Fruit fly (Drosophila melanogaster): ENCODE results near the gene CG12213.
A peak's percentile ranks its signal among the peaks of the same experiment; 100 is the strongest.

The CG12213 gene

DNA sequence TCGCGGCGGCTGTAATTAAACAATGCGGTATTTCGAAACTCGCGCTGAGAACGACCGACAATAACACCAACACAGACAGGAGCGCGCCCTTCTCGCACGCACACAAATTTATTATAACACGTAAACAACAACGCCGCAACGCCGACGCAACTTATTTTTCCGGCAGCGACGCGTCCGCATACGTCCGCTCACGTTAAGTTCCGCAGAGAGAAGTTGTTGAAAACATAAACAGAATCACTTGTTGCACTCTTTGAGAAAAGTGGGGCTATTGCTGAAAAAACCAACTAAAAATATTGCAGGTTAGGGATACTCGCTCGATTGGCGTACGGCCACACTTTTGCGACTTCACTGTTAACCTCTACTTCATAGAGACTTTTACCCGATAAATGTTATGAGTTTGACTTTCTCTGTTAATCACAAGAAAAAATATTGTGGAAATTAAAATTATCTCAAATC is 18.6 kb downstream of the CG12213 start, which contains the start of gene Cad87A (continued):
- no peak for TF ChIP-seq fd3F (GFP tag; optimal IDR thresholded peaks at IDR 0.05)
- no peak for TF ChIP-seq odd (GFP tag; optimal IDR thresholded peaks at IDR 0.05)
- no peak for TF ChIP-seq TFAM (GFP tag; optimal IDR thresholded peaks at IDR 0.05)
- TF ChIP-seq CG16863 (GFP tag; optimal IDR thresholded peaks at IDR 0.05), result no peak
- TF ChIP-seq pfk (GFP tag; optimal IDR thresholded peaks at IDR 0.05), result peak; percentile 43
- no peak for TF ChIP-seq CG8944 (GFP tag; optimal IDR thresholded peaks at IDR 0.05)
- no peak for TF ChIP-seq D19B (GFP tag; optimal IDR thresholded peaks at IDR 0.05)
- no peak for TF ChIP-seq jing (GFP tag; optimal IDR thresholded peaks at IDR 0.05)
- no peak for TF ChIP-seq zfh2 (GFP tag; optimal IDR thresholded peaks at IDR 0.05)
- TF ChIP-seq CG16813 (GFP tag; IDR thresholded peaks at IDR 0.05; ENCODE audit: partially characterized antibody), result no peak
- TF ChIP-seq CG8089 (GFP tag; optimal IDR thresholded peaks at IDR 0.05), result no peak
- no peak for TF ChIP-seq vvl (GFP tag; IDR thresholded peaks at IDR 0.05)
- no peak for TF ChIP-seq emc (GFP tag; optimal IDR thresholded peaks at IDR 0.05)
- TF ChIP-seq Spps (tag; optimal IDR thresholded peaks at IDR 0.05), result no peak
- TF ChIP-seq CG6765 (GFP tag; optimal IDR thresholded peaks at IDR 0.05), result no peak
- no peak for TF ChIP-seq wor (GFP tag; IDR thresholded peaks at IDR 0.05)
- TF ChIP-seq CoRest (tag; optimal IDR thresholded peaks at IDR 0.05), result no peak
- no peak for TF ChIP-seq D (optimal IDR thresholded peaks at IDR 0.05)
- TF ChIP-seq D (GFP tag; optimal IDR thresholded peaks at IDR 0.05), result no peak
- peak; percentile 97 for TF ChIP-seq kah (GFP tag; optimal IDR thresholded peaks at IDR 0.05)
- no peak for TF ChIP-seq pho (GFP tag; optimal IDR thresholded peaks at IDR 0.05)
- TF ChIP-seq lbe (GFP tag; optimal IDR thresholded peaks at IDR 0.05), result no peak
- peak; percentile 28 for TF ChIP-seq CG2712 (tag; optimal IDR thresholded peaks at IDR 0.05)
- TF ChIP-seq Atf-2 (GFP tag; optimal IDR thresholded peaks at IDR 0.05), result no peak
- no peak for TF ChIP-seq CG7786 (GFP tag; optimal IDR thresholded peaks at IDR 0.05)
- no peak for TF ChIP-seq so (GFP tag; IDR thresholded peaks at IDR 0.05)
- peak; percentile 92 for TF ChIP-seq abd-A (tag; optimal IDR thresholded peaks at IDR 0.05)
- no peak for TF ChIP-seq Aef1 (GFP tag; IDR thresholded peaks at IDR 0.05)
- TF ChIP-seq yki (optimal IDR thresholded peaks at IDR 0.05), result no peak
- TF ChIP-seq Hey (tag; optimal IDR thresholded peaks at IDR 0.05), result no peak
- TF ChIP-seq fru (optimal IDR thresholded peaks at IDR 0.05), result no peak
- no peak for TF ChIP-seq CG11093 (GFP tag; IDR thresholded peaks at IDR 0.05)
- no peak for TF ChIP-seq Dip2 (GFP tag; IDR thresholded peaks at IDR 0.05)
- no peak for TF ChIP-seq wdn (GFP tag; IDR thresholded peaks at IDR 0.05)
- no peak for TF ChIP-seq lilli (GFP tag; optimal IDR thresholded peaks at IDR 0.05)
- peak; percentile 80 for TF ChIP-seq kni (GFP tag; optimal IDR thresholded peaks at IDR 0.05)
- peak; percentile 6 for TF ChIP-seq B-H2 (GFP tag; optimal IDR thresholded peaks at IDR 0.05)
- TF ChIP-seq CG17361 (GFP tag; IDR thresholded peaks at IDR 0.05), result no peak
- TF ChIP-seq Ets65A (GFP tag), result no peak
- no peak for TF ChIP-seq B-H1 (GFP tag; IDR thresholded peaks at IDR 0.05)
- no peak for TF ChIP-seq CG14050 (GFP tag; IDR thresholded peaks at IDR 0.05)
- TF ChIP-seq CG13894 (tag; optimal IDR thresholded peaks at IDR 0.05), result peak; percentile 52
- no peak for TF ChIP-seq peb (GFP tag; IDR thresholded peaks at IDR 0.05)
- TF ChIP-seq CG6813 (GFP tag; optimal IDR thresholded peaks at IDR 0.05), result peak; percentile 11
- TF ChIP-seq CG11504 (tag; optimal IDR thresholded peaks at IDR 0.05), result peak; percentile 38
- TF ChIP-seq luna (GFP tag; optimal IDR thresholded peaks at IDR 0.05), result no peak
- no peak for TF ChIP-seq Opbp (GFP tag; IDR thresholded peaks at IDR 0.05; ENCODE audit: partially characterized antibody)
- no peak for TF ChIP-seq CG7987 (GFP tag; optimal IDR thresholded peaks at IDR 0.05)
- TF ChIP-seq Mad (GFP tag; optimal IDR thresholded peaks at IDR 0.05), result no peak
- TF ChIP-seq CG3995 (GFP tag; optimal IDR thresholded peaks at IDR 0.05), result no peak
- TF ChIP-seq en (GFP tag; optimal IDR thresholded peaks at IDR 0.05), result no peak
- no peak for TF ChIP-seq tgo (GFP tag; IDR thresholded peaks at IDR 0.05)
- no peak for TF ChIP-seq otp (GFP tag; IDR thresholded peaks at IDR 0.05)
- TF ChIP-seq CG10321 (GFP tag; IDR thresholded peaks at IDR 0.05), result no peak
